Fruit fly (Drosophila melanogaster): ENCODE data around the gene CG45079.

DNA sequence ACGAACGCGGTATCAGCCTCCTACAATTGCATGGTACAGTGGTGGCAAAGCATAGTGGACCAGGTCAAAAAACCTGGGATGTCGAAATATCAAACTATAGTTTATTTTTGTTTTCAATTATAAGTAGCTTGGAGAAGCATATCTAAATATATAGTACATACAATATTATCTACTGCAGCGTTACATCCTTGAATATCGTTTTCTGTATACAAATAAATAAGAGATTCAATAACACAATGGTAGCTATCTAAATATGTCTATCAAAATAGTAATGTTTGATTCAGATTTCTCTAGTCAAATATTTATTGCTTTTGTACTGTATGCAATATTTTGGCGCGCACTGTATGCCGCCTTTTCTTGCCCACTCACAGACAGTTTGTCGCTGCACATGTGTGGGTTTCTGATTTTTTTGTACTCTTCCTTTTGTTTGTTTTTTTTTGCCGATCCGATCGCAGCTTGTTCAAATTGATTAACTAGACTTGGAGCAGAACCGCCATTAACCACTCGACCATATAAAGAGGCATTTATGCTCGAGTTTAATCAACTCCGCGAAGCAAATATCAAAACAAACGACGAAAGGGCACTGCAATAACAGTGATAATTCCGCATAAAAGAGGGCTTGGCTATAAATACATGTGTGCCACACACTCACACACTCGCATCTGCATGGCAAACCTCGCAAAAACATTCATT, 43.5 kb upstream of the CG45079 start:
- peak; percentile 88 for TF ChIP-seq Clk (GFP tag; optimal IDR thresholded peaks at IDR 0.05)
- peak; percentile 87 for TF ChIP-seq kay (GFP tag; ENCODE audit: borderline replicate concordance)

Measured in whole organism, adult.